Worm (Caenorhabditis elegans) whole organism, L4 larva: ENCODE measurements around the gene srw-140.

Source experiments
- Y48G9A.11 ChIP-seq: fragments of 200-800 bp; sonication (Bioruptor generic); IDR thresholded peaks from 2 replicates; pipeline ENCODE4 v1.3.6; 2022; ENCODE audit warnings: missing genetic modification reagents, missing genetic modification characterization, missing compliant biosample characterization
- ZK337.2 ChIP-seq: fragments of 200-800 bp; sonication (Bioruptor generic); IDR thresholded peaks from 2 replicates; pipeline ENCODE4 v1.3.6; 2022; ENCODE audit warnings: missing genetic modification reagents, missing genetic modification characterization, missing compliant biosample characterization
- aha-1 ChIP-seq: fragments of 150-350 bp; peaks from one replicate; lab custom pipeline; 2014; ENCODE audit warnings: missing biosample characterization, missing genetic modification characterization
- ceh-28 ChIP-seq: fragments of 150-350 bp; optimal IDR thresholded peaks from 2 replicates; lab custom pipeline; 2014; ENCODE audit warnings: missing biosample characterization, missing genetic modification reagents, missing genetic modification characterization
- ceh-62 ChIP-seq: sonication (generic microtip); optimal IDR thresholded peaks from 2 replicates; lab custom pipeline; 2017; ENCODE audit warnings: missing biosample characterization, missing genetic modification characterization
- ceh-82 ChIP-seq: sonication (generic microtip); optimal IDR thresholded peaks from 2 replicates; lab custom pipeline; 2017; ENCODE audit warnings: missing biosample characterization, missing genetic modification characterization
- ces-1 ChIP-seq: fragments of 150-350 bp; sonication (generic microtip); optimal IDR thresholded peaks from 4 replicates; lab custom pipeline; 2014; ENCODE audit warnings: missing biosample characterization, missing genetic modification reagents, missing genetic modification characterization
- daf-12 ChIP-seq: fragments of 150-350 bp; optimal IDR thresholded peaks from 2 replicates; lab custom pipeline; 2014; ENCODE audit warnings: missing biosample characterization, missing genetic modification reagents, missing genetic modification characterization
- daf-16 ChIP-seq, 3 experiments: sonication (generic microtip); optimal IDR thresholded peaks; 2 replicates each; lab custom pipeline; 2016 to 2017; ENCODE audit warnings: missing genetic modification characterization in 3 of 3, missing genetic modification reagents in 3 of 3, mild to moderate bottlenecking in 2 of 3, missing compliant biosample characterization in 2 of 3, missing biosample characterization in 1 of 3, moderate library complexity in 1 of 3
- daf-8 ChIP-seq: fragments of 200-800 bp; sonication (Bioruptor generic); IDR thresholded peaks from 2 replicates; pipeline ENCODE4 v1.3.6; 2022; ENCODE audit warnings: missing genetic modification characterization, missing compliant biosample characterization
- dmd-6 ChIP-seq: fragments of 200-800 bp; sonication (Bioruptor generic); IDR thresholded peaks from 2 replicates; pipeline ENCODE4 v1.3.6; 2022; ENCODE audit warnings: missing genetic modification reagents, missing genetic modification characterization, missing compliant biosample characterization
- dmd-8 ChIP-seq: fragments of 200-800 bp; sonication (Bioruptor generic); IDR thresholded peaks from 2 replicates; pipeline ENCODE4 v1.3.6; 2022; ENCODE audit warnings: missing genetic modification characterization, missing compliant biosample characterization
- dve-1 ChIP-seq: sonication (generic microtip); optimal IDR thresholded peaks from 2 replicates; lab custom pipeline; 2017; ENCODE audit warnings: antibody characterized with exemption, mild to moderate bottlenecking, missing genetic modification characterization, missing compliant biosample characterization; ENCODE audit not compliant: insufficient read depth
- hmg-1.1 ChIP-seq: fragments of 200-800 bp; sonication (Bioruptor generic); IDR thresholded peaks from 2 replicates; pipeline ENCODE4 v1.3.6; 2022; ENCODE audit warnings: missing genetic modification reagents, missing genetic modification characterization, missing compliant biosample characterization
- lin-1 ChIP-seq: fragments of 200-800 bp; sonication (Bioruptor generic); IDR thresholded peaks from 2 replicates; pipeline ENCODE4 v1.3.6; 2022; ENCODE audit warnings: missing genetic modification reagents, missing genetic modification characterization, missing compliant biosample characterization
- lin-29 ChIP-seq: fragments of 200-800 bp; sonication (Bioruptor generic); IDR thresholded peaks from 2 replicates; pipeline ENCODE4 v1.3.6; 2022; ENCODE audit warnings: missing genetic modification reagents, missing genetic modification characterization, missing compliant biosample characterization
- lin-39 ChIP-seq: fragments of 150-350 bp; optimal IDR thresholded peaks from 2 replicates; lab custom pipeline; 2014; ENCODE audit warnings: missing biosample characterization, missing genetic modification reagents, missing genetic modification characterization
- lir-3 ChIP-seq: sonication (generic microtip); optimal IDR thresholded peaks from 2 replicates; lab custom pipeline; 2016; ENCODE audit warnings: mild to moderate bottlenecking, missing genetic modification characterization, missing compliant biosample characterization
- mdl-1 ChIP-seq, 2 experiments: fragments of 150-350 bp in 1 of 2; sonication (generic microtip) in 1 of 2; optimal IDR thresholded peaks; 2 replicates each; lab custom pipeline; 2014 to 2017; ENCODE audit warnings: missing biosample characterization in 2 of 2, missing genetic modification characterization in 2 of 2
- mdt-29 ChIP-seq: fragments of 200-800 bp; sonication (Bioruptor generic); IDR thresholded peaks from 2 replicates; pipeline ENCODE4 v1.3.6; 2022; ENCODE audit warnings: missing genetic modification reagents, missing genetic modification characterization, missing compliant biosample characterization
- mes-2 ChIP-seq: sonication (generic microtip); optimal IDR thresholded peaks from 2 replicates; lab custom pipeline; 2016; ENCODE audit warnings: missing genotype, mild to moderate bottlenecking, missing genetic modification characterization, missing compliant biosample characterization; ENCODE audit not compliant: poor library complexity, severe bottlenecking
- mxl-2 ChIP-seq: fragments of 200-800 bp; sonication (Bioruptor generic); conservative IDR thresholded peaks from 2 replicates; pipeline ENCODE4 v1.3.6; 2022; ENCODE audit warnings: missing genetic modification reagents, missing genetic modification characterization, missing compliant biosample characterization
- mxl-3 ChIP-seq: fragments of 200-800 bp; sonication (Bioruptor generic); optimal IDR thresholded peaks from 2 replicates; lab custom pipeline; 2018; ENCODE audit warnings: mild to moderate bottlenecking, missing genetic modification characterization, missing compliant biosample characterization
- nhr-102 ChIP-seq: sonication (generic microtip); optimal IDR thresholded peaks from 2 replicates; lab custom pipeline; 2016; ENCODE audit warnings: mild to moderate bottlenecking, missing genetic modification characterization, moderate library complexity, missing compliant biosample characterization
- nhr-111 ChIP-seq: fragments of 200-800 bp; sonication (Bioruptor generic); optimal IDR thresholded peaks from 2 replicates; lab custom pipeline; 2018; ENCODE audit warnings: mild to moderate bottlenecking, missing genetic modification characterization, missing compliant biosample characterization
- nhr-28 ChIP-seq: fragments of 150-350 bp; optimal IDR thresholded peaks from 2 replicates; lab custom pipeline; 2014; ENCODE audit warnings: missing biosample characterization, missing genetic modification characterization
- nhr-42 ChIP-seq: fragments of 200-800 bp; sonication (Bioruptor generic); IDR thresholded peaks from 2 replicates; pipeline ENCODE4 v1.3.6; 2022; ENCODE audit warnings: missing genetic modification characterization, missing compliant biosample characterization
- pqm-1 ChIP-seq: sonication (generic microtip); optimal IDR thresholded peaks from 2 replicates; lab custom pipeline; 2017; ENCODE audit warnings: missing biosample characterization, missing genetic modification characterization
- rbr-2 ChIP-seq: sonication (generic microtip); optimal IDR thresholded peaks from 2 replicates; lab custom pipeline; 2016; ENCODE audit warnings: missing genotype, missing genetic modification characterization, missing compliant biosample characterization
- snpc-4 ChIP-seq: fragments of 150-350 bp; optimal IDR thresholded peaks from 2 replicates; lab custom pipeline; 2014; ENCODE audit warnings: missing biosample characterization, missing genetic modification characterization
- spr-1 ChIP-seq: sonication (generic microtip); optimal IDR thresholded peaks from 2 replicates; lab custom pipeline; 2016; ENCODE audit warnings: mild to moderate bottlenecking, missing genetic modification characterization, missing compliant biosample characterization
- spr-3 ChIP-seq: fragments of 200-800 bp; sonication (Bioruptor generic); optimal IDR thresholded peaks from 2 replicates; lab custom pipeline; 2018; ENCODE audit warnings: mild to moderate bottlenecking, missing genetic modification characterization, missing compliant biosample characterization
- tag-97 ChIP-seq: fragments of 200-800 bp; sonication (Bioruptor generic); IDR thresholded peaks from 2 replicates; pipeline ENCODE4 v1.3.6; 2022; ENCODE audit warnings: missing genetic modification characterization, missing compliant biosample characterization
- unc-130 ChIP-seq: sonication (generic microtip); optimal IDR thresholded peaks from 2 replicates; lab custom pipeline; 2016; ENCODE audit warnings: missing genetic modification reagents, missing genetic modification characterization, missing compliant biosample characterization
- unc-62 ChIP-seq, 3 experiments: fragments of 150-350 bp in 1 of 3; sonication (generic microtip); optimal IDR thresholded peaks in 2 of 3; peaks in 1 of 3; 1 replicate in 1 of 3; 2 replicates in 2 of 3; lab custom pipeline; 2014 to 2017; ENCODE audit warnings: missing biosample characterization in 3 of 3, missing genetic modification characterization in 3 of 3, missing genetic modification reagents in 3 of 3, missing genotype in 1 of 3

The srw-140 gene

ce11 chrV:5165426-5165825 lies at the start of gene srw-140:
Gene srw-140 (plus strand): TSS chrV:5165726.
- TF ChIP-seq mxl-3 (GFP tag; lab: Kevin White, UChicago) (no peak), unc-62 (GFP tag; optimal IDR thresholded peaks at IDR 0.05 in 1 of 2; lab: Kevin White, UChicago) (peak in 1 of 2 experiments; percentile 35), unc-62 (tag; optimal IDR thresholded peaks at IDR 0.05; lab: Kevin White, UChicago) (no peak), mxl-2 (GFP tag; lab: Robert Waterston, UW) (no peak), tag-97 (GFP tag; lab: Robert Waterston, UW) (no peak), lin-29 (GFP tag; lab: Robert Waterston, UW) (no peak), rbr-2 (tag; lab: Kevin White, UChicago) (no peak), daf-8 (no peak), ZK337.2 (GFP tag; lab: Robert Waterston, UW) (no peak), nhr-42 (GFP tag; lab: Robert Waterston, UW) (no peak), ceh-82 (tag; lab: Kevin White, UChicago) (no peak), snpc-4 (tag; lab: Kevin White, UChicago) (no peak), unc-130 (GFP tag; lab: Kevin White, UChicago) (no peak), ceh-62 (tag; lab: Kevin White, UChicago) (no peak), nhr-111 (no peak), spr-3 (no peak), aha-1 (tag; lab: Kevin White, UChicago) (peak; percentile 40)

- TF ChIP-seq mes-2 (peak; percentile 21), nhr-102 (tag; lab: Kevin White, UChicago) (no peak)
These were observed 46.4 kb upstream of the srw-140 start, which contains the start of gene C04F5.9 for ce11 chrV:5119109-5119508. Gene C04F5.9 (minus strand): TSS chrV:5119209.

ce11 chrV:5119679-5120078 lies 45.8 kb upstream of the srw-140 start, which contains the start of gene sid-1:
Gene sid-1 (plus strand): TSS chrV:5119970.
- TF ChIP-seq mdt-29 (no peak), daf-16 (GFP tag; optimal IDR thresholded peaks at IDR 0.05; lab: Kevin White, UChicago) (no peak), daf-16 (tag; optimal IDR thresholded peaks at IDR 0.05; lab: Kevin White, UChicago) (peak; percentile 81), dmd-6 (GFP tag; lab: Robert Waterston, UW) (peak; percentile 8; the same call in 1 of the 2 replicates), dmd-8 (no peak), ceh-28 (no peak), mdl-1 (tag; optimal IDR thresholded peaks at IDR 0.05; lab: Kevin White, UChicago) (no peak), pqm-1 (tag; lab: Kevin White, UChicago) (peak; percentile 59), nhr-28 (tag; lab: Kevin White, UChicago) (peak; percentile 54), nhr-102 (tag; lab: Kevin White, UChicago) (no peak), spr-3 (no peak), lir-3 (tag; lab: Kevin White, UChicago) (no peak), dve-1 (tag; lab: Kevin White, UChicago) (peak; percentile 5)

- TF ChIP-seq hmg-1.1 (GFP tag; lab: Robert Waterston, UW) (no peak), aha-1 (tag; lab: Kevin White, UChicago) (no peak), daf-12 (no peak), spr-1 (no peak), dmd-8 (no peak), Y48G9A.11 (GFP tag; lab: Robert Waterston, UW) (no peak), lin-39 (tag; lab: Kevin White, UChicago) (no peak), ZK337.2 (GFP tag; lab: Robert Waterston, UW) (no peak), lin-1 (GFP tag; lab: Robert Waterston, UW) (no peak), ces-1 (no peak)
These were observed 38.7 kb upstream of the srw-140 start, which contains the start of gene F14F9.5 for ce11 chrV:5126793-5127192. Gene F14F9.5 (plus strand): TSS chrV:5127093.
